Worm (Caenorhabditis elegans) whole organism, young adult: ENCODE results near the gene ZK994.6.

Experiments
- D2030.7 ChIP-seq: fragments of 200-800 bp; sonication (Bioruptor generic); IDR thresholded peaks from 2 replicates; pipeline ENCODE4 v1.3.6; 2022; ENCODE audit warnings: missing genetic modification reagents, missing genetic modification characterization, missing compliant biosample characterization
- Y79H2A.3 ChIP-seq: fragments of 200-800 bp; sonication (Bioruptor generic); conservative IDR thresholded peaks from 2 replicates; pipeline ENCODE4 v1.3.6; 2022; ENCODE audit warnings: missing genetic modification reagents, missing genetic modification characterization, missing compliant biosample characterization
- pbrm-1 ChIP-seq: fragments of 200-800 bp; sonication (Bioruptor generic); IDR thresholded peaks from 2 replicates; pipeline ENCODE4 v1.3.6; 2022; ENCODE audit warnings: missing genetic modification reagents, missing genetic modification characterization, missing compliant biosample characterization
- ztf-25 ChIP-seq: fragments of 200-800 bp; sonication (Bioruptor generic); IDR thresholded peaks from 2 replicates; pipeline ENCODE4 v1.3.6; 2022; ENCODE audit warnings: missing genetic modification reagents, missing genetic modification characterization, missing compliant biosample characterization

DNA sequence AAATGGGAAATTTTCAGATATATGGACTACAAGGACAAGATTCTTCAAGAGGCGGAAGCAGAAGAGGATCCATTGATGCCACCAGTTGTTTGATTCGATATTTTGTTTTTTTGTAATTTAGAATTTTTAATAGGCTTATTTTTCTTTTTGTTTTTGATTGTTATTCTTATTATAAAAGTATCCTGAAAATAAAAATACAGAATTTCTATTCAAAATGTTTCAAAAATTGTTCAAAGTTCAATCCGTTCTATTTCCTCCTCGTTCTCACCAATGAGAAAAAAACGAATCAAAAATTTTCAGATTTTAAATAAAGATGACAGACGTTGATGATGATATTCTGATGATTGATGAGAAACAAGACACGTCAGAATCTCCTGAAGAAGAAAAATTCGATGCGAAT is 38.5 kb downstream of the ZK994.6 start, which contains the start of gene phf-30:
- TF ChIP-seq Y79H2A.3 (GFP tag; lab: Robert Waterston, UW) (no peak), D2030.7 (GFP tag; lab: Robert Waterston, UW) (no peak), pbrm-1 (GFP tag; lab: Robert Waterston, UW) (no peak), ztf-25 (GFP tag; lab: Robert Waterston, UW) (no peak)
